Fruit fly (Drosophila melanogaster) whole organism, prepupa: Measurements from ENCODE around the gene CG32939.

Experiments
- Blimp-1 ChIP-seq: fragments of 200-800 bp; sonication (Bioruptor generic); optimal IDR thresholded peaks from 3 replicates; lab custom pipeline; 2017; ENCODE audit warnings: missing biosample characterization, missing genetic modification characterization, mild to moderate bottlenecking, moderate library complexity, missing genetic modification reagents
- CG1621 ChIP-seq: fragments of 200-800 bp; sonication (Bioruptor generic); optimal IDR thresholded peaks from 3 replicates; lab custom pipeline; 2018; ENCODE audit warnings: missing biosample characterization, mild to moderate bottlenecking, missing genetic modification characterization
- CG16779 ChIP-seq: fragments of 200-800 bp; sonication (Bioruptor generic); optimal IDR thresholded peaks from 3 replicates; lab custom pipeline; 2017; ENCODE audit warnings: missing biosample characterization, mild to moderate bottlenecking, missing genetic modification characterization
- CG31627 ChIP-seq: fragments of 200-800 bp; sonication (Bioruptor generic); optimal IDR thresholded peaks from 3 replicates; lab custom pipeline; 2016; ENCODE audit warnings: missing biosample characterization, missing genetic modification characterization
- CG6276 ChIP-seq: fragments of 200-800 bp; sonication (Bioruptor generic); optimal IDR thresholded peaks from 2 replicates; lab custom pipeline; 2017; ENCODE audit warnings: missing biosample characterization, mild to moderate bottlenecking, missing genetic modification characterization
- CG6854 ChIP-seq: fragments of 200-800 bp; sonication (Bioruptor generic); optimal IDR thresholded peaks from 2 replicates; lab custom pipeline; 2017; ENCODE audit warnings: missing biosample characterization, mild to moderate bottlenecking, missing genetic modification characterization
- CG8119 ChIP-seq: fragments of 200-800 bp; sonication (Bioruptor generic); IDR thresholded peaks from 3 replicates; pipeline ENCODE4 v1.3.6; 2022; ENCODE audit warnings: missing biosample characterization, missing genetic modification characterization
- Eip75B ChIP-seq: fragments of 200-800 bp; sonication (Bioruptor generic); optimal IDR thresholded peaks from 3 replicates; lab custom pipeline; 2016; ENCODE audit warnings: missing biosample characterization, missing genetic modification characterization
- Gug ChIP-seq: fragments of 200-800 bp; sonication (Bioruptor generic); IDR thresholded peaks from 2 replicates; pipeline ENCODE4 v1.3.6; 2022; ENCODE audit warnings: missing biosample characterization, missing genetic modification characterization
- Lpt ChIP-seq: fragments of 200-800 bp; sonication (Bioruptor generic); optimal IDR thresholded peaks from 3 replicates; lab custom pipeline; 2016; ENCODE audit warnings: missing biosample characterization, missing genetic modification characterization
- achi ChIP-seq: fragments of 200-800 bp; sonication (Bioruptor generic); optimal IDR thresholded peaks from 3 replicates; lab custom pipeline; 2016; ENCODE audit warnings: missing biosample characterization, missing genetic modification characterization
- fkh ChIP-seq: fragments of 200-800 bp; sonication (Bioruptor generic); optimal IDR thresholded peaks from 3 replicates; lab custom pipeline; 2017; ENCODE audit warnings: missing biosample characterization, mild to moderate bottlenecking, missing genetic modification characterization, moderate library complexity
- net ChIP-seq: fragments of 200-800 bp; sonication (Bioruptor generic); optimal IDR thresholded peaks from 3 replicates; lab custom pipeline; 2016; ENCODE audit warnings: missing biosample characterization, missing genetic modification characterization
- pdm3 ChIP-seq: fragments of 200-800 bp; sonication (Bioruptor generic); optimal IDR thresholded peaks from 3 replicates; lab custom pipeline; 2016; ENCODE audit warnings: missing biosample characterization, missing genetic modification characterization

DNA sequence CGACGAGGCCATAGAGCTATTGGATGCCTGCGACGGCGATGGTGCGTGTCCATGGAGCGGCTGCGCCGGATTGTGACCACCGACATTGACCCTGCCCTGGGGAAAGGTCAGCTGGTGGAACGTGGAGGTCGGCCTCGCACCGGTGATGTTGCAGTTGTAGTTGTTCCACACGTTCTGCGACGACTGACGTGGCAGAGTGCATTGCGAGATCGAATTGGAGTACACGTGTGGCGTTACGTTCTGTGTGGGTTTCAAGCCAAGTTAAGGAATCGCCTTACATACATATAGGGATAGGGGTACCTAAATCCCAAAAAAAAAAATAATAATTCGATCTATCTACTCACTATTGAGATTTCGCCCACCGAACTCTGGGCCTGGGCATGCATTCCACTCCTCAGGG, 42.3 kb downstream of the CG32939 start:
- TF ChIP-seq Lpt (GFP tag; lab: Kevin White, UChicago): no peak
- no peak for TF ChIP-seq CG6276 (GFP tag; lab: Kevin White, UChicago)
- no peak for TF ChIP-seq achi
- TF ChIP-seq CG16779: no peak
- TF ChIP-seq Gug (GFP tag; lab: Robert Waterston, UW): no peak
- no peak for TF ChIP-seq net (GFP tag; lab: Kevin White, UChicago)
- TF ChIP-seq Blimp-1 (GFP tag; lab: Kevin White, UChicago): no peak
- no peak for TF ChIP-seq CG1621 (tag; lab: Kevin White, UChicago)
- TF ChIP-seq CG6854 (GFP tag; lab: Kevin White, UChicago): no peak
- no peak for TF ChIP-seq pdm3 (GFP tag; lab: Kevin White, UChicago)
- no peak for TF ChIP-seq CG8119 (GFP tag; lab: Robert Waterston, UW)
- TF ChIP-seq CG31627 (GFP tag; lab: Kevin White, UChicago): no peak
- TF ChIP-seq fkh (GFP tag; lab: Kevin White, UChicago): no peak
- no peak for TF ChIP-seq Eip75B
